Worm (Caenorhabditis elegans): ENCODE results near the gene cpsf-4.

ce11 chrIV:12080807-12081206 lies 12.4 kb downstream of the cpsf-4 start:
- TF ChIP-seq ceh-16 (tag; optimal IDR thresholded peaks at IDR 0.05) (no peak), nhr-12 (tag; optimal IDR thresholded peaks at IDR 0.05) (no peak), lsy-2 (tag; optimal IDR thresholded peaks at IDR 0.05) (no peak), R02D3.7 (tag; optimal IDR thresholded peaks at IDR 0.05) (no peak), unc-62 (GFP tag; optimal IDR thresholded peaks at IDR 0.05) (no peak), unc-39 (tag; optimal IDR thresholded peaks at IDR 0.05) (no peak)

All from whole organism, L2 larva.